Fruit fly (Drosophila melanogaster) whole organism, pupa: ENCODE measurements around the gene CG14323.

Experiments
- CG17806 ChIP-seq: fragments of 200-800 bp; sonication (Bioruptor generic); optimal IDR thresholded peaks from 2 replicates; lab custom pipeline; 2018; ENCODE audit warnings: missing biosample characterization, mild to moderate bottlenecking, missing genetic modification characterization, moderate library complexity
- CG8159 ChIP-seq: fragments of 200-800 bp; sonication (Bioruptor generic); optimal IDR thresholded peaks from 3 replicates; lab custom pipeline; 2018; ENCODE audit warnings: missing biosample characterization, mild to moderate bottlenecking, missing genetic modification characterization, moderate library complexity
- CG9948 ChIP-seq: fragments of 200-800 bp; sonication (Bioruptor generic); optimal IDR thresholded peaks from 2 replicates; lab custom pipeline; 2018; ENCODE audit warnings: missing biosample characterization, mild to moderate bottlenecking, missing genetic modification characterization, moderate library complexity
- D1 ChIP-seq: fragments of 200-800 bp; sonication (Bioruptor generic); optimal IDR thresholded peaks from 2 replicates; lab custom pipeline; 2018; ENCODE audit warnings: missing biosample characterization, mild to moderate bottlenecking, missing genetic modification characterization, moderate library complexity
- Ets98B ChIP-seq: fragments of 200-800 bp; sonication (Bioruptor generic); IDR thresholded peaks from 2 replicates; pipeline ENCODE4 v1.3.6; 2022; ENCODE audit warnings: missing biosample characterization, missing genetic modification characterization
- Pif1A ChIP-seq: fragments of 200-800 bp; sonication (Bioruptor generic); optimal IDR thresholded peaks from 3 replicates; lab custom pipeline; 2016; ENCODE audit warnings: missing biosample characterization, missing genetic modification characterization

DNA sequence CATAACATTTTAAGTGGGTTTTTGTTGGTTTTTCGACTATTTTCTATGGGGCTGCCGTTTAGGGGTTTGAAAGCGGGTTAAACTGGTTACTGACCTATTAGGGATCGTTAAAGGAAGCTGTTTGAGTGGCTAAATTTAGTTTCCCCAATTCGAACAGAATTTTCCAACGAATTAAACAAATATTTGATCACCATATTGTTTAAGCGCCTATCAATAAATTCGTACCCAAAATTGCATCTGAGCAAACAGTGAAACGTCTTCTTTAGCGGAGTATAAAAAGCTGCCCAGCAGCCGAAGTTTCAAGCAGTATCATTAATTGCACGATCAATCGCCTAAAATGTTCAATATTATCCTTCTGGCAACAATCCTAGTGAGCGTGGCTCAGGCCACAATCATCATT, 27.8 kb downstream of the CG14323 start, which contains the start of gene Sgs5bis:
- TF ChIP-seq D1: no peak
- no peak for TF ChIP-seq Ets98B
- TF ChIP-seq CG8159: no peak
- TF ChIP-seq Pif1A (GFP tag; lab: Kevin White, UChicago): no peak
- no peak for TF ChIP-seq CG9948 (tag; lab: Kevin White, UChicago)
- TF ChIP-seq CG17806 (tag; lab: Kevin White, UChicago): no peak
